Fruit fly (Drosophila melanogaster) whole organism: ENCODE data around the gene shv.

Experiments
- CG8478 ChIP-seq: fragments of >200 bp; optimal IDR thresholded peaks from 2 replicates; lab custom pipeline; 2018; ENCODE audit warnings: inconsistent platforms
- EcR ChIP-seq, 2 experiments: fragments of >200 bp; optimal IDR thresholded peaks; 2 replicates each; lab custom pipeline; 2017; ENCODE audit warnings: missing biosample characterization in 2 of 2, missing genetic modification characterization in 2 of 2, missing genetic modification reagents in 2 of 2
- pan ChIP-seq: fragments of >200 bp; optimal IDR thresholded peaks from 2 replicates; lab custom pipeline; 2017
- psq ChIP-seq: fragments of >200 bp; optimal IDR thresholded peaks from 2 replicates; lab custom pipeline; 2017
- usp ChIP-seq: fragments of >200 bp; optimal IDR thresholded peaks from 2 replicates; lab custom pipeline; 2017; ENCODE audit warnings: missing biosample characterization, missing genetic modification characterization, mixed read lengths

DNA sequence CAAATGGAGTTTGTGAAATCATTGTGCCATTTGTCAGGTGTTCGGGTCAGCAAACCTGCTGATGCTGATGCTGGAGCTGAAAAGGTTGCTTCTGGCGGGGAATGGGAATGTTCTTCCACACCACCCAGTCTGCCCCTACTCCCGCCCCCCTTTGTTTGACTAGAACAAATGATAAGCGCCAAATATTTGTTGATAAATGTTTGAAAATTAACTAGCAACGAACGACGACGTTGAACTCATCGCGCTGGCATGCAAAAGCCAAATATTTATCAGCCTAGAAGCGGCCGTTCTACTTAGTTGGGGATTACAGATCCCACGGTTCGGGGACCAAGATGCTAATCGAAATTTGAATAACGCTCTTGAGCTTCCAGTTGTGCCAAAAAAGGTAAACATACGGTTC lies 27.4 kb upstream of the shv start:
- TF ChIP-seq CG8478 (lab: Kevin White, UChicago): no peak
- TF ChIP-seq psq (lab: Kevin White, UChicago): no peak
- TF ChIP-seq usp: no peak
- no peak for TF ChIP-seq EcR (GFP tag; optimal IDR thresholded peaks at IDR 0.05; lab: Kevin White, UChicago)
- no peak for TF ChIP-seq pan
